Worm (Caenorhabditis elegans) whole organism, late embryonic: ENCODE measurements around the gene F13D12.5.

Experiments used
- fkh-10 ChIP-seq: fragments of 150-350 bp; optimal IDR thresholded peaks from 2 replicates; lab custom pipeline; 2014; ENCODE audit warnings: missing biosample characterization, missing genetic modification reagents, missing genetic modification characterization
- pqm-1 ChIP-seq: sonication (generic microtip); optimal IDR thresholded peaks from 2 replicates; lab custom pipeline; 2016; ENCODE audit warnings: missing genetic modification characterization, missing compliant biosample characterization

- TF ChIP-seq pqm-1 (tag; lab: Kevin White, UChicago) (no peak), fkh-10 (GFP tag; lab: Kevin White, UChicago) (no peak)
These were observed 47.6 kb downstream of the F13D12.5 start, which contains the start of gene F44E5.1 for ce11 chrII:11774218-11774617.
